Worm (Caenorhabditis elegans) whole organism, L2 larva: ENCODE data around the gene H41C03.1.

Source experiments
- C34F6.9 ChIP-seq: fragments of 150-350 bp; optimal IDR thresholded peaks from 2 replicates; lab custom pipeline; 2014; ENCODE audit warnings: missing biosample characterization, missing genetic modification characterization
- F13H6.1 ChIP-seq: sonication (generic microtip); optimal IDR thresholded peaks from 2 replicates; lab custom pipeline; 2016; ENCODE audit warnings: missing genetic modification characterization, missing compliant biosample characterization
- R02D3.7 ChIP-seq: fragments of 150-350 bp; optimal IDR thresholded peaks from 2 replicates; lab custom pipeline; 2014; ENCODE audit warnings: missing biosample characterization, missing genetic modification characterization
- Y55F3AM.14 ChIP-seq: fragments of 200-800 bp; sonication (Bioruptor generic); optimal IDR thresholded peaks from 2 replicates; lab custom pipeline; 2018; ENCODE audit warnings: mild to moderate bottlenecking, missing genetic modification characterization, missing compliant biosample characterization
- ZK546.5 ChIP-seq: sonication (generic microtip); optimal IDR thresholded peaks from 2 replicates; lab custom pipeline; 2017; ENCODE audit warnings: missing biosample characterization, missing genetic modification characterization
- alr-1 ChIP-seq: fragments of 150-350 bp; optimal IDR thresholded peaks from 2 replicates; lab custom pipeline; 2014; ENCODE audit warnings: missing biosample characterization, missing genetic modification characterization
- aly-2 ChIP-seq: fragments of 150-350 bp; optimal IDR thresholded peaks from 2 replicates; lab custom pipeline; 2014; ENCODE audit warnings: missing biosample characterization, missing genetic modification characterization
- ama-1 ChIP-seq: fragments of 150-350 bp; optimal IDR thresholded peaks from 2 replicates; lab custom pipeline; 2018; ENCODE audit warnings: inconsistent platforms
- blmp-1 ChIP-seq: sonication (generic microtip); optimal IDR thresholded peaks from 2 replicates; lab custom pipeline; 2017; ENCODE audit warnings: missing genetic modification characterization, mild to moderate bottlenecking, missing compliant biosample characterization, antibody characterized with exemption, moderate library complexity; ENCODE audit not compliant: insufficient read depth
- ceh-16 ChIP-seq: fragments of 150-350 bp; optimal IDR thresholded peaks from 2 replicates; lab custom pipeline; 2014; ENCODE audit warnings: missing biosample characterization, missing genetic modification characterization
- ceh-82 ChIP-seq: fragments of 150-350 bp; optimal IDR thresholded peaks from 2 replicates; lab custom pipeline; 2014; ENCODE audit warnings: missing biosample characterization, missing genetic modification characterization
- crh-2 ChIP-seq: sonication (generic microtip); optimal IDR thresholded peaks from 2 replicates; lab custom pipeline; 2017; ENCODE audit warnings: missing biosample characterization, missing genetic modification characterization
- dmd-4 ChIP-seq: sonication (generic microtip); optimal IDR thresholded peaks from 2 replicates; lab custom pipeline; 2017; ENCODE audit warnings: missing biosample characterization, missing genetic modification characterization
- egl-27 ChIP-seq: sonication (generic microtip); optimal IDR thresholded peaks from 3 replicates; lab custom pipeline; 2017; ENCODE audit warnings: missing biosample characterization, missing genetic modification reagents, missing genetic modification characterization
- elt-1 ChIP-seq: fragments of 150-350 bp; optimal IDR thresholded peaks from 2 replicates; lab custom pipeline; 2014; ENCODE audit warnings: missing biosample characterization, missing genetic modification characterization
- elt-3 ChIP-seq: sonication (generic microtip); optimal IDR thresholded peaks from 2 replicates; lab custom pipeline; 2017; ENCODE audit warnings: missing biosample characterization, missing genetic modification characterization
- fos-1 ChIP-seq: fragments of 150-350 bp; optimal IDR thresholded peaks from 2 replicates; lab custom pipeline; 2014; ENCODE audit warnings: missing biosample characterization, missing genetic modification characterization
- gmeb-1 ChIP-seq: fragments of 150-350 bp; optimal IDR thresholded peaks from 2 replicates; lab custom pipeline; 2014; ENCODE audit warnings: missing biosample characterization, missing genetic modification characterization
- lin-11 ChIP-seq: fragments of 150-350 bp; sonication (generic microtip); optimal IDR thresholded peaks from 2 replicates; lab custom pipeline; 2014; ENCODE audit warnings: missing biosample characterization, missing genetic modification characterization, inconsistent platforms, mixed read lengths
- lin-13 ChIP-seq: fragments of 150-350 bp; optimal IDR thresholded peaks from 2 replicates; lab custom pipeline; 2014; ENCODE audit warnings: missing biosample characterization, missing genetic modification reagents, missing genetic modification characterization
- lin-39 ChIP-seq: fragments of 150-350 bp; optimal IDR thresholded peaks from 2 replicates; lab custom pipeline; 2014; ENCODE audit warnings: missing biosample characterization, missing genetic modification reagents, missing genetic modification characterization
- lsy-2 ChIP-seq, 2 experiments: fragments of 150-350 bp in 1 of 2; sonication (generic microtip) in 1 of 2; optimal IDR thresholded peaks; 2 replicates each; lab custom pipeline; 2014 to 2017; ENCODE audit warnings: missing biosample characterization in 2 of 2, missing genetic modification characterization in 2 of 2
- mab-5 ChIP-seq: fragments of 150-350 bp; optimal IDR thresholded peaks from 2 replicates; lab custom pipeline; 2014; ENCODE audit warnings: missing biosample characterization, missing genetic modification characterization
- mbf-1 ChIP-seq: sonication (generic microtip); optimal IDR thresholded peaks from 2 replicates; lab custom pipeline; 2017; ENCODE audit warnings: missing biosample characterization, missing genetic modification characterization
- mdl-1 ChIP-seq, 2 experiments: fragments of 150-350 bp in 1 of 2; sonication (generic microtip) in 1 of 2; optimal IDR thresholded peaks; 2 replicates each; lab custom pipeline; 2017; ENCODE audit warnings: missing biosample characterization in 2 of 2, missing genetic modification characterization in 2 of 2
- nhr-10 ChIP-seq: sonication (generic microtip); optimal IDR thresholded peaks from 2 replicates; lab custom pipeline; 2017; ENCODE audit warnings: missing biosample characterization, missing genetic modification characterization
- nhr-11 ChIP-seq: fragments of 150-350 bp; optimal IDR thresholded peaks from 2 replicates; lab custom pipeline; 2014; ENCODE audit warnings: missing biosample characterization, missing genetic modification characterization
- nhr-12 ChIP-seq: fragments of 150-350 bp; optimal IDR thresholded peaks from 2 replicates; lab custom pipeline; 2014; ENCODE audit warnings: missing biosample characterization, missing genetic modification characterization
- nhr-129 ChIP-seq: fragments of 150-350 bp; optimal IDR thresholded peaks from 2 replicates; lab custom pipeline; 2014; ENCODE audit warnings: missing biosample characterization, missing genetic modification characterization
- nhr-21 ChIP-seq: fragments of 150-350 bp; optimal IDR thresholded peaks from 2 replicates; lab custom pipeline; 2014; ENCODE audit warnings: missing biosample characterization, missing genetic modification characterization
- nhr-23 ChIP-seq: fragments of 150-350 bp; optimal IDR thresholded peaks from 2 replicates; lab custom pipeline; 2014; ENCODE audit warnings: missing biosample characterization, missing genetic modification reagents, missing genetic modification characterization
- nhr-237 ChIP-seq: fragments of 150-350 bp; optimal IDR thresholded peaks from 2 replicates; lab custom pipeline; 2014; ENCODE audit warnings: missing biosample characterization, missing genetic modification characterization
- nhr-25 ChIP-seq: fragments of 150-350 bp; sonication (generic microtip); optimal IDR thresholded peaks from 3 replicates; lab custom pipeline; 2014; ENCODE audit warnings: missing biosample characterization, missing genetic modification characterization
- nhr-6 ChIP-seq: fragments of 150-350 bp; optimal IDR thresholded peaks from 2 replicates; lab custom pipeline; 2014; ENCODE audit warnings: missing biosample characterization, missing genetic modification characterization
- nhr-77 ChIP-seq: fragments of 150-350 bp; optimal IDR thresholded peaks from 2 replicates; lab custom pipeline; 2014; ENCODE audit warnings: missing biosample characterization, missing genetic modification characterization
- peb-1 ChIP-seq: fragments of 150-350 bp; optimal IDR thresholded peaks from 2 replicates; lab custom pipeline; 2014; ENCODE audit warnings: missing biosample characterization, missing genetic modification characterization
- sem-4 ChIP-seq: fragments of 150-350 bp; optimal IDR thresholded peaks from 2 replicates; lab custom pipeline; 2014; ENCODE audit warnings: missing biosample characterization, missing genetic modification reagents, missing genetic modification characterization
- skn-1 ChIP-seq: sonication (generic microtip); optimal IDR thresholded peaks from 2 replicates; lab custom pipeline; 2017; ENCODE audit warnings: missing biosample characterization, missing genetic modification characterization
- sma-3 ChIP-seq: sonication (generic microtip); optimal IDR thresholded peaks from 2 replicates; lab custom pipeline; 2016; ENCODE audit warnings: missing genetic modification reagents, missing genetic modification characterization, missing compliant biosample characterization
- sma-9 ChIP-seq, 2 experiments: fragments of 150-350 bp in 1 of 2; sonication (generic microtip) in 1 of 2; optimal IDR thresholded peaks; 2 replicates each; lab custom pipeline; 2014 to 2016; ENCODE audit warnings: missing genetic modification characterization in 2 of 2, mild to moderate bottlenecking in 1 of 2, missing biosample characterization in 1 of 2, missing compliant biosample characterization in 1 of 2, missing genetic modification reagents in 1 of 2, moderate library complexity in 1 of 2
- snpc-4 ChIP-seq: fragments of 150-350 bp; optimal IDR thresholded peaks from 2 replicates; lab custom pipeline; 2014; ENCODE audit warnings: missing biosample characterization, missing genetic modification characterization
- unc-39 ChIP-seq: fragments of 150-350 bp; optimal IDR thresholded peaks from 2 replicates; lab custom pipeline; 2014; ENCODE audit warnings: missing biosample characterization, missing genetic modification characterization
- unc-55 ChIP-seq: fragments of 150-350 bp; sonication (generic microtip); optimal IDR thresholded peaks from 3 replicates; lab custom pipeline; 2014; ENCODE audit warnings: missing biosample characterization, missing genetic modification reagents, missing genetic modification characterization
- unc-62 ChIP-seq: fragments of 150-350 bp; optimal IDR thresholded peaks from 2 replicates; lab custom pipeline; 2014; ENCODE audit warnings: missing biosample characterization, missing genetic modification reagents, missing genetic modification characterization
- zag-1 ChIP-seq: fragments of 150-350 bp; optimal IDR thresholded peaks from 2 replicates; lab custom pipeline; 2014; ENCODE audit warnings: missing biosample characterization, missing genetic modification characterization
- ztf-1 ChIP-seq: fragments of 200-800 bp; sonication (Bioruptor generic); conservative IDR thresholded peaks from 2 replicates; pipeline ENCODE4 v1.3.6; 2022; ENCODE audit warnings: missing genetic modification characterization, missing compliant biosample characterization
- ztf-11 ChIP-seq: sonication (generic microtip); optimal IDR thresholded peaks from 2 replicates; lab custom pipeline; 2017; ENCODE audit warnings: missing biosample characterization, missing genetic modification characterization
- ztf-4 ChIP-seq: fragments of 150-350 bp; optimal IDR thresholded peaks from 2 replicates; lab custom pipeline; 2014; ENCODE audit warnings: missing biosample characterization, missing genetic modification characterization

Gene H41C03.1

DNA sequence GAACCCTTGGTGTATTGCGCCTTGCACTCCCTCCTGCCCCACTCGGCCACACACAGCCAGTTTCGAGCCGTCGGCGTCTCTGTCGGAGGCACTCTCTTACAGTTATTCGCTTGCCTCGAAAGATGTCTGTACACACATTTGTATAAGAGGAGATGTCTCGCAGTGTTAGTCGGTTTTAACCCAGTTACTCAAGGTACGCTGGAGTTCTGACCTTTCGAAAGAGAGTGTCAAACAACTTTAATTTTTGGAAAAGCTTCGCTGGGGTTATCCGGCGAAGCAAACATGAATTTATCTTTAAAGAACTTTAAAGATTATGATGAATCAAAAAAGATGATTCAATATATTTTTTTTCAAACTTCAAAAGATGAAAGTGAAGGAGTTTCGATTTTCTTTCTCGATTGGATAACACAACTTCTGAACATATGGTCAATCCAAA lies 9.5 kb upstream of the H41C03.1 start:
- TF ChIP-seq ceh-16 (tag; lab: Kevin White, UChicago): peak; percentile 96
- TF ChIP-seq nhr-25 (tag; lab: Kevin White, UChicago): peak; percentile 99
- peak; percentile 99 for TF ChIP-seq unc-55 (GFP tag; lab: Kevin White, UChicago)
- TF ChIP-seq Y55F3AM.14 (GFP tag; lab: Kevin White, UChicago): peak; percentile 97
- peak; percentile 98 for TF ChIP-seq mab-5 (tag; lab: Kevin White, UChicago)
- peak; percentile 99 for TF ChIP-seq ztf-4 (tag; lab: Kevin White, UChicago)
- TF ChIP-seq nhr-77 (tag; lab: Kevin White, UChicago): peak; percentile 93
- peak; percentile 95 for TF ChIP-seq gmeb-1 (tag; lab: Kevin White, UChicago)
- peak; percentile 85 for TF ChIP-seq ZK546.5 (tag; lab: Kevin White, UChicago)
- peak; percentile 99 for TF ChIP-seq egl-27 (tag; lab: Kevin White, UChicago)
- TF ChIP-seq nhr-129 (tag; lab: Kevin White, UChicago): peak; percentile 99
- peak; percentile 99 for TF ChIP-seq lin-11 (tag; lab: Kevin White, UChicago)
- peak; percentile 85 for TF ChIP-seq ztf-11
- peak; percentile 83 for TF ChIP-seq unc-62 (GFP tag; lab: Kevin White, UChicago)
- peak; percentile 98 for TF ChIP-seq fos-1 (tag; lab: Kevin White, UChicago)
- TF ChIP-seq nhr-6: peak; percentile 98
- TF ChIP-seq ztf-1 (GFP tag; lab: Robert Waterston, UW): 0 out of 2 replicates have a peak, but pooled peaks have one; percentile 81
- peak; percentile 94 for TF ChIP-seq aly-2 (tag; lab: Kevin White, UChicago)
- TF ChIP-seq blmp-1 (tag; lab: Kevin White, UChicago): peak; percentile 82
- peak; percentile 95 for TF ChIP-seq nhr-237 (tag; lab: Kevin White, UChicago)
- peak; percentile 98 for TF ChIP-seq lin-13 (GFP tag; lab: Kevin White, UChicago)
- peak; percentile 100 for TF ChIP-seq snpc-4 (tag; lab: Kevin White, UChicago)
- peak; percentile 99 for TF ChIP-seq sem-4
- TF ChIP-seq nhr-11 (tag; lab: Kevin White, UChicago): peak; percentile 88
- TF ChIP-seq mbf-1 (tag; lab: Kevin White, UChicago): peak; percentile 64
- TF ChIP-seq zag-1 (tag; lab: Kevin White, UChicago): peak; percentile 99
- TF ChIP-seq lsy-2 (tag; optimal IDR thresholded peaks at IDR 0.05; lab: Kevin White, UChicago): peak; percentile 97
- peak; percentile 99 for TF ChIP-seq F13H6.1 (tag; lab: Kevin White, UChicago)
- peak; percentile 45 for TF ChIP-seq elt-1 (tag; lab: Kevin White, UChicago)
- TF ChIP-seq nhr-23: no peak
- peak; percentile 83 for TF ChIP-seq R02D3.7 (tag; lab: Kevin White, UChicago)
- peak; percentile 99 for TF ChIP-seq sma-3 (GFP tag; lab: Kevin White, UChicago)
- TF ChIP-seq nhr-12 (tag; lab: Kevin White, UChicago): peak; percentile 59
- peak; percentile 92 to 93 for TF ChIP-seq mdl-1 (tag; optimal IDR thresholded peaks at IDR 0.05; lab: Kevin White, UChicago)
- peak; percentile 100 for TF ChIP-seq ama-1
- peak; percentile 97 for TF ChIP-seq nhr-10 (tag; lab: Kevin White, UChicago)
- peak; percentile 99 for TF ChIP-seq crh-2 (tag; lab: Kevin White, UChicago)
- TF ChIP-seq sma-9 (GFP tag; optimal IDR thresholded peaks at IDR 0.05; lab: Kevin White, UChicago): peak; percentile 98
- peak; percentile 71 for TF ChIP-seq sma-9 (tag; optimal IDR thresholded peaks at IDR 0.05; lab: Kevin White, UChicago)
- TF ChIP-seq dmd-4 (tag; lab: Kevin White, UChicago): peak; percentile 79
- TF ChIP-seq peb-1 (tag; lab: Kevin White, UChicago): no peak
- TF ChIP-seq skn-1 (tag; lab: Kevin White, UChicago): peak; percentile 81
- peak; percentile 90 for TF ChIP-seq ceh-82 (tag; lab: Kevin White, UChicago)
- TF ChIP-seq alr-1 (tag; lab: Kevin White, UChicago): no peak
- TF ChIP-seq lin-39 (tag; lab: Kevin White, UChicago): peak; percentile 96
- peak; percentile 63 for TF ChIP-seq unc-39
- TF ChIP-seq nhr-21: peak; percentile 99
- no peak for TF ChIP-seq elt-3 (tag; lab: Kevin White, UChicago)
- peak; percentile 100 for TF ChIP-seq C34F6.9 (tag; lab: Kevin White, UChicago)
